Fruit fly (Drosophila melanogaster): Measurements from ENCODE around the gene gudu.

Gene gudu

dm6 chr2L:7424907-7425689, 36.8 kb downstream of the gudu start (continued):
- TF ChIP-seq CG7928 (GFP tag; optimal IDR thresholded peaks at IDR 0.05) (peak; percentile 21), CG16815 (GFP tag; optimal IDR thresholded peaks at IDR 0.05) (peak; percentile 51), pum (GFP tag; optimal IDR thresholded peaks at IDR 0.05) (no peak), CG4282 (GFP tag; optimal IDR thresholded peaks at IDR 0.05) (peak; percentile 8), CHES-1-like (GFP tag; optimal IDR thresholded peaks at IDR 0.05) (peak; percentile 78), CG9876 (GFP tag; optimal IDR thresholded peaks at IDR 0.05) (peak; percentile 52), ATbp (GFP tag; optimal IDR thresholded peaks at IDR 0.05) (no peak), pho (GFP tag; optimal IDR thresholded peaks at IDR 0.05) (peak; percentile 87), E2f2 (GFP tag; IDR thresholded peaks at IDR 0.05) (0 out of 2 replicates have a peak, but pooled peaks have one; percentile 11), trem (tag; optimal IDR thresholded peaks at IDR 0.05) (no peak), gcm2 (GFP tag; optimal IDR thresholded peaks at IDR 0.05) (peak; percentile 41), esg (GFP tag; conservative IDR thresholded peaks at IDR 0.05) (peak; percentile 28; the same call in 1 of the 2 replicates), Nf-YC (tag; optimal IDR thresholded peaks at IDR 0.05) (no peak), H2.0 (GFP tag; IDR thresholded peaks at IDR 0.05) (peak; percentile 37; the same call in 1 of the 2 replicates), caup (GFP tag; optimal IDR thresholded peaks at IDR 0.05; ENCODE audit: severe bottlenecking) (peak; percentile 75), Atf3 (GFP tag; optimal IDR thresholded peaks at IDR 0.05) (peak; percentile 28), CG6813 (GFP tag; optimal IDR thresholded peaks at IDR 0.05) (peak; percentile 3), Xbp1 (GFP tag; optimal IDR thresholded peaks at IDR 0.05) (peak; percentile 43), hth (optimal IDR thresholded peaks at IDR 0.05) (no peak), klu (GFP tag; IDR thresholded peaks at IDR 0.05) (peak; percentile 50), gt (GFP tag; IDR thresholded peaks at IDR 0.05) (no peak), CG14050 (GFP tag; IDR thresholded peaks at IDR 0.05) (peak; percentile 21; the same call in 1 of the 3 replicates), CG18619 (GFP tag; optimal IDR thresholded peaks at IDR 0.05) (peak; percentile 51), gfzf (GFP tag; optimal IDR thresholded peaks at IDR 0.05) (no peak), CG12071 (GFP tag; optimal IDR thresholded peaks at IDR 0.05) (peak; percentile 19), CG6254 (GFP tag; optimal IDR thresholded peaks at IDR 0.05) (no peak), CG4404 (GFP tag; IDR thresholded peaks at IDR 0.05) (peak; percentile 47), CG7556 (GFP tag; optimal IDR thresholded peaks at IDR 0.05) (peak; percentile 53), exex (tag; optimal IDR thresholded peaks at IDR 0.05) (no peak), az2 (GFP tag; optimal IDR thresholded peaks at IDR 0.05) (peak; percentile 32), Adf1 (GFP tag; IDR thresholded peaks at IDR 0.05) (peak; percentile 63), MESR4 (GFP tag; optimal IDR thresholded peaks at IDR 0.05) (no peak), CG3281 (GFP tag; optimal IDR thresholded peaks at IDR 0.05) (peak; percentile 82), kay (GFP tag; optimal IDR thresholded peaks at IDR 0.05) (peak; percentile 40), CG30403 (GFP tag; optimal IDR thresholded peaks at IDR 0.05) (peak; percentile 58), CG9609 (GFP tag; optimal IDR thresholded peaks at IDR 0.05) (peak; percentile 52), fu2 (GFP tag; optimal IDR thresholded peaks at IDR 0.05) (peak; percentile 75), repo (GFP tag; optimal IDR thresholded peaks at IDR 0.05) (peak; percentile 29), zfh1 (GFP tag; IDR thresholded peaks at IDR 0.05) (0 out of 3 replicates have a peak, but pooled peaks have one; percentile 9), CG18599 (GFP tag; optimal IDR thresholded peaks at IDR 0.05) (peak; percentile 87), jumu (GFP tag; optimal IDR thresholded peaks at IDR 0.05) (peak; percentile 42), CG17359 (tag; optimal IDR thresholded peaks at IDR 0.05) (peak; percentile 12), CG8765 (GFP tag; IDR thresholded peaks at IDR 0.05) (peak; percentile 61; the same call in 1 of the 2 replicates), NK7.1 (GFP tag; optimal IDR thresholded peaks at IDR 0.05) (peak; percentile 39), ranshi (GFP tag; IDR thresholded peaks at IDR 0.05) (peak; percentile 55; the same call in 1 of the 2 replicates), Dp (GFP tag; optimal IDR thresholded peaks at IDR 0.05) (no peak), CG32772 (GFP tag; IDR thresholded peaks at IDR 0.05) (peak; percentile 43; the same call in 1 of the 2 replicates), CG13624 (GFP tag; optimal IDR thresholded peaks at IDR 0.05) (peak; percentile 83), CG17328 (GFP tag; IDR thresholded peaks at IDR 0.05) (0 out of 2 replicates have a peak, but pooled peaks have one; percentile 34)

Data from whole organism, embryonic.